Worm (Caenorhabditis elegans): ENCODE data around the gene lgc-35.
A peak's percentile ranks its signal among the peaks of the same experiment; 100 is the strongest.

The lgc-35 gene

DNA sequence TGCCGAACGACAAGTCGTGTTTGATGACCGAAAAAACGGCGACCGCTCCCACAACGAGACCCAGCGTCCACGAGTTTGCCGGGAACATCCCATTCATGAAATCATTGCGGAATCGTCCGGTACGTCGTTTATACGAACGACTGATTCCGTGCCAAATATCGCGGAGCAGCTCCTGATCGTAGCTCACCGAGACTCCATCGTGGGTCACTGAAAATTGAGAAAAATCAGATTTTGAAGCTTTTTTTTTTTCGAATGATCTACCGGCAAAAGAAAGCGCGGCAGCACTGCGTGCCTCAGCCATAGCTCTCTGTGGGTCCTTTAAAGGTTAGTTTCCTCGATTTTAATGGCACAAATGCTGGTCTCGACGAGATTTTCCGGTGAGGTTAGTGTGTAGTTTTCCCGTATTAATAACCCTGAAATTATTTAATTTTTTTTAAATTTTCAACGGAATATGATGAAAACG, 43.9 kb downstream of the lgc-35 start, which contains the start of gene cpt-1:
Gene cpt-1 (minus strand): TSS at position 413 of the 463 bp plus-strand sequence.
- TF ChIP-seq hpl-2 (GFP tag; optimal IDR thresholded peaks at IDR 0.05) (no peak), ces-1 (GFP tag; optimal IDR thresholded peaks at IDR 0.05) (no peak), nhr-71 (tag; optimal IDR thresholded peaks at IDR 0.05) (peak; percentile 1), skn-1 (tag; optimal IDR thresholded peaks at IDR 0.05) (no peak), ceh-63 (GFP tag; optimal IDR thresholded peaks at IDR 0.05) (no peak), egl-13 (tag; optimal IDR thresholded peaks at IDR 0.05) (no peak), vab-15 (tag; optimal IDR thresholded peaks at IDR 0.05) (no peak), pag-3 (tag; optimal IDR thresholded peaks at IDR 0.05; ENCODE audit: borderline replicate concordance, insufficient read depth) (no peak), blmp-1 (tag; optimal IDR thresholded peaks at IDR 0.05) (no peak), lir-3 (tag; optimal IDR thresholded peaks at IDR 0.05; ENCODE audit: poor library complexity) (no peak), C16A3.4 (tag; optimal IDR thresholded peaks at IDR 0.05) (no peak), nhr-85 (tag) (peak; percentile 29), zip-4 (GFP tag; optimal IDR thresholded peaks at IDR 0.05) (no peak), elt-2 (tag; optimal IDR thresholded peaks at IDR 0.05) (peak; percentile 21), aly-2 (tag; optimal IDR thresholded peaks at IDR 0.05) (no peak)

ce11 chrII:12795188-12795587, 44.8 kb downstream of the lgc-35 start:
- TF ChIP-seq mdl-1 (tag; optimal IDR thresholded peaks at IDR 0.05) (no peak), efl-1 (optimal IDR thresholded peaks at IDR 0.05) (no peak), efl-1 (GFP tag; optimal IDR thresholded peaks at IDR 0.05 in 1 of 2) (peak in 1 of 2 experiments; percentile 7)

DNA sequence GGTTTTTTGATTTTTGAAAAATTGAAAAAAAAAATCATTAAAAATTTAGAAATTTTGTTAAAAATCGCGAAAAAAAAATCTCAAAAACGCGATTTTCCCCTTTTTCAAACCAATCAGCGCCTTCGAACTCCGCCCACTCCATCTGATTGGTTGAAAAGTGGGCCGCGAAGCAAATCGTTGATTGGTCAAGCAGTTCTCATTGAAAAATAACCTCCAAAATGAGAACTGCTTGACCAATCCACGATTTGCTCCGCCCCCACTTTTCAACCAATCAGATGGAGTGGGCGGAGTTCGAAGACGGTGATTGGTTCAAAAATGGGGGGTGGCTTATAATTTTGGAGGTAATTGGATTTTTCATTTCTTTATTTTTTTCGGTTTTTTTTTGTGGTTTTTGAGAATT, 49.6 kb downstream of the lgc-35 start:
- no peak for TF ChIP-seq hlh-4 (tag; optimal IDR thresholded peaks at IDR 0.05)
- TF ChIP-seq pqm-1 (tag; optimal IDR thresholded peaks at IDR 0.05) = no peak
- no peak for TF ChIP-seq tbx-2 (tag; optimal IDR thresholded peaks at IDR 0.05)
- no peak for TF ChIP-seq ceh-90 (tag; optimal IDR thresholded peaks at IDR 0.05)
- no peak for TF ChIP-seq ceh-8 (GFP tag; optimal IDR thresholded peaks at IDR 0.05)
- no peak for TF ChIP-seq snu-23 (GFP tag; optimal IDR thresholded peaks at IDR 0.05)
- no peak for TF ChIP-seq C34B4.2 (tag; optimal IDR thresholded peaks at IDR 0.05)
- no peak for TF ChIP-seq zag-1 (tag; optimal IDR thresholded peaks at IDR 0.05)
- TF ChIP-seq unc-130 (tag; optimal IDR thresholded peaks at IDR 0.05) = no peak
- TF ChIP-seq sup-37 (GFP tag; optimal IDR thresholded peaks at IDR 0.05) = no peak
- TF ChIP-seq ceh-82 (tag; optimal IDR thresholded peaks at IDR 0.05) = no peak
- TF ChIP-seq dpl-1 (GFP tag; optimal IDR thresholded peaks at IDR 0.05) = no peak
- no peak for TF ChIP-seq tlp-1 (tag; optimal IDR thresholded peaks at IDR 0.05)
- TF ChIP-seq sptf-1 (tag; optimal IDR thresholded peaks at IDR 0.05) = no peak
- TF ChIP-seq Y116A8C.19 (tag; optimal IDR thresholded peaks at IDR 0.05; ENCODE audit: borderline replicate concordance) = no peak
- no peak for TF ChIP-seq unc-62 (GFP tag; optimal IDR thresholded peaks at IDR 0.05)

- TF ChIP-seq isw-1 (GFP tag; IDR thresholded peaks at IDR 0.05) (no peak), elt-3 (tag; optimal IDR thresholded peaks at IDR 0.05) (no peak), nhr-77 (tag; optimal IDR thresholded peaks at IDR 0.05) (no peak)
These were observed 50.5 kb downstream of the lgc-35 start for ce11 chrII:12789497-12789896.

DNA sequence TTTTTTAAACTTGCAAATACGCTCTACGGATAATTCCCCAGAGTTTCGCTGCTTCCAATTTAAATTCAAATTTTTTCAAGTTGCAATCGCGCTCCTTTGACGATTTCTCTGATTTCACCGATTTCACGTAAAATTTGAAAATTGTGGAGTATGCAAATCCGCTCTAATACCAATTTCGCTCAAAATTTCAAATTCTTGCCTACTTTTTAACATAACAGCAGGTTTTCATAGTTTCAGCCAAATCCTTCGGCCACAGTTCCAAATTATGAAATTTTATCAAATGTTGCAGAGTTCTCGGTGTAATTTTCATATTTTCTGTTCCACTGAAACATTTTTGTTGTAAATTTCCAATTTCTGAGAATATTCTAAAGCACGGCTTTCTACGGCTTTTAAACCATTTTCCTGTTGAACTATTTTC, 52.1 kb downstream of the lgc-35 start, which contains the start of gene alkb-7:
Gene alkb-7 (minus strand): TSS at position 323 of the 418 bp plus-strand sequence.
- TF ChIP-seq sup-37 (GFP tag; optimal IDR thresholded peaks at IDR 0.05) (peak; percentile 9), mep-1 (tag; optimal IDR thresholded peaks at IDR 0.05) (no peak), nhr-28 (tag; optimal IDR thresholded peaks at IDR 0.05) (no peak), ztf-4 (tag; optimal IDR thresholded peaks at IDR 0.05) (peak; percentile 2), efl-1 (optimal IDR thresholded peaks at IDR 0.05) (no peak), efl-1 (GFP tag; optimal IDR thresholded peaks at IDR 0.05 in 1 of 2) (peak in 1 of 2 experiments; percentile 70), grh-1 (GFP tag; IDR thresholded peaks at IDR 0.05) (no peak), alr-1 (tag; optimal IDR thresholded peaks at IDR 0.05; ENCODE audit: borderline replicate concordance) (no peak)

All from whole organism, L1 larva.